Worm (Caenorhabditis elegans) whole organism, mixed stage, embryonic: Measurements from ENCODE around the gene C14E2.4.

Source experiments
- M03D4.4 ChIP-seq: sonication (generic microtip); optimal IDR thresholded peaks from 2 replicates; lab custom pipeline; 2017; ENCODE audit warnings: mild to moderate bottlenecking, missing genetic modification characterization, missing compliant biosample characterization
- bed-3 ChIP-seq: fragments of 200-800 bp; sonication (Bioruptor generic); optimal IDR thresholded peaks from 3 replicates; lab custom pipeline; 2018; ENCODE audit warnings: mild to moderate bottlenecking, missing genetic modification characterization, moderate library complexity, missing compliant biosample characterization
- blmp-1 ChIP-seq: fragments of 150-350 bp; optimal IDR thresholded peaks from 2 replicates; lab custom pipeline; 2014; ENCODE audit warnings: missing biosample characterization, missing genetic modification characterization
- ceh-39 ChIP-seq: fragments of 150-350 bp; optimal IDR thresholded peaks from 2 replicates; lab custom pipeline; 2014; ENCODE audit warnings: missing biosample characterization, missing genetic modification characterization
- ceh-43 ChIP-seq: fragments of 200-800 bp; sonication (Bioruptor generic); optimal IDR thresholded peaks from 2 replicates; lab custom pipeline; 2018; ENCODE audit warnings: mild to moderate bottlenecking, missing genetic modification characterization, moderate library complexity, missing compliant biosample characterization
- ceh-83 ChIP-seq: fragments of 200-800 bp; sonication (Bioruptor generic); optimal IDR thresholded peaks from 2 replicates; lab custom pipeline; 2018; ENCODE audit warnings: mild to moderate bottlenecking, missing genetic modification characterization, missing compliant biosample characterization
- ces-1 ChIP-seq: fragments of 150-350 bp; optimal IDR thresholded peaks from 2 replicates; lab custom pipeline; 2014; ENCODE audit warnings: missing biosample characterization, missing genetic modification reagents, missing genetic modification characterization
- cnd-1 ChIP-seq: fragments of 200-800 bp; sonication (Bioruptor generic); optimal IDR thresholded peaks from 2 replicates; lab custom pipeline; 2018; ENCODE audit warnings: mild to moderate bottlenecking, missing genetic modification characterization, missing compliant biosample characterization
- drap-1 ChIP-seq: fragments of 200-800 bp; sonication (Bioruptor generic); optimal IDR thresholded peaks from 3 replicates; lab custom pipeline; 2018; ENCODE audit warnings: mild to moderate bottlenecking, missing genetic modification characterization, missing compliant biosample characterization
- elt-1 ChIP-seq: sonication (generic microtip); optimal IDR thresholded peaks from 2 replicates; lab custom pipeline; 2017; ENCODE audit warnings: missing genetic modification characterization, mild to moderate bottlenecking, missing compliant biosample characterization, antibody characterized with exemption, moderate library complexity, borderline replicate concordance; ENCODE audit not compliant: insufficient read depth
- elt-3 ChIP-seq: fragments of 150-350 bp; optimal IDR thresholded peaks from 2 replicates; lab custom pipeline; 2014; ENCODE audit warnings: missing biosample characterization, missing genetic modification characterization
- flh-1 ChIP-seq: fragments of 200-800 bp; sonication (Bioruptor generic); optimal IDR thresholded peaks from 2 replicates; lab custom pipeline; 2018; ENCODE audit warnings: mild to moderate bottlenecking, missing genetic modification characterization, moderate library complexity, missing compliant biosample characterization
- ham-2 ChIP-seq: fragments of 200-800 bp; sonication (Bioruptor generic); optimal IDR thresholded peaks from 2 replicates; lab custom pipeline; 2018; ENCODE audit warnings: mild to moderate bottlenecking, missing genetic modification characterization, missing compliant biosample characterization
- hlh-1 ChIP-seq: fragments of 150-350 bp; optimal IDR thresholded peaks from 2 replicates; lab custom pipeline; 2014; ENCODE audit warnings: missing biosample characterization, missing genetic modification reagents, missing genetic modification characterization
- lin-13 ChIP-seq: fragments of 150-350 bp; optimal IDR thresholded peaks from 2 replicates; lab custom pipeline; 2014; ENCODE audit warnings: missing biosample characterization, missing genetic modification characterization
- lin-32 ChIP-seq: fragments of 200-800 bp; sonication (Bioruptor generic); optimal IDR thresholded peaks from 2 replicates; lab custom pipeline; 2018; ENCODE audit warnings: mild to moderate bottlenecking, missing genetic modification characterization, missing compliant biosample characterization
- lsy-2 ChIP-seq: fragments of 150-350 bp; optimal IDR thresholded peaks from 2 replicates; lab custom pipeline; 2014; ENCODE audit warnings: missing biosample characterization, missing genetic modification characterization
- mab-5 ChIP-seq: fragments of 150-350 bp; optimal IDR thresholded peaks from 2 replicates; lab custom pipeline; 2014; ENCODE audit warnings: missing biosample characterization, missing genetic modification characterization
- mep-1 ChIP-seq: fragments of 150-350 bp; optimal IDR thresholded peaks from 2 replicates; lab custom pipeline; 2017; ENCODE audit warnings: missing biosample characterization, missing genetic modification reagents, missing genetic modification characterization, inconsistent platforms
- mls-2 ChIP-seq: sonication (generic microtip); optimal IDR thresholded peaks from 2 replicates; lab custom pipeline; 2016; ENCODE audit warnings: mild to moderate bottlenecking, missing genetic modification characterization, moderate library complexity, missing compliant biosample characterization
- nhr-12 ChIP-seq: fragments of 150-350 bp; optimal IDR thresholded peaks from 2 replicates; lab custom pipeline; 2014; ENCODE audit warnings: missing biosample characterization, missing genetic modification characterization
- nhr-2 ChIP-seq: fragments of 150-350 bp; optimal IDR thresholded peaks from 2 replicates; lab custom pipeline; 2014; ENCODE audit warnings: missing biosample characterization, missing genetic modification characterization
- nhr-237 ChIP-seq: fragments of 150-350 bp; optimal IDR thresholded peaks from 2 replicates; lab custom pipeline; 2014; ENCODE audit warnings: missing biosample characterization, missing genetic modification characterization
- nhr-28 ChIP-seq: fragments of 150-350 bp; optimal IDR thresholded peaks from 2 replicates; lab custom pipeline; 2014; ENCODE audit warnings: missing biosample characterization, missing genetic modification characterization
- nhr-76 ChIP-seq: sonication (generic microtip); optimal IDR thresholded peaks from 2 replicates; lab custom pipeline; 2017; ENCODE audit warnings: missing biosample characterization, missing genetic modification characterization
- pha-4 ChIP-seq: fragments of 150-350 bp; optimal IDR thresholded peaks from 2 replicates; lab custom pipeline; 2018; ENCODE audit warnings: missing biosample characterization, missing genetic modification reagents, missing genetic modification characterization
- sem-2 ChIP-seq: fragments of 200-800 bp; sonication (Bioruptor generic); optimal IDR thresholded peaks from 2 replicates; lab custom pipeline; 2018; ENCODE audit warnings: mild to moderate bottlenecking, missing genetic modification characterization, missing compliant biosample characterization
- snpc-4 ChIP-seq: fragments of 150-350 bp; optimal IDR thresholded peaks from 2 replicates; lab custom pipeline; 2014; ENCODE audit warnings: missing biosample characterization, missing genetic modification characterization
- sptf-1 ChIP-seq: sonication (generic microtip); optimal IDR thresholded peaks from 2 replicates; lab custom pipeline; 2017; ENCODE audit warnings: mild to moderate bottlenecking, missing genetic modification characterization, moderate library complexity, missing compliant biosample characterization
- tbx-8 ChIP-seq: fragments of 200-800 bp; sonication (Bioruptor generic); optimal IDR thresholded peaks from 2 replicates; lab custom pipeline; 2018; ENCODE audit warnings: mild to moderate bottlenecking, missing genetic modification characterization, moderate library complexity, missing compliant biosample characterization
- unc-120 ChIP-seq: sonication (generic microtip); optimal IDR thresholded peaks from 2 replicates; lab custom pipeline; 2017; ENCODE audit warnings: missing genetic modification characterization, missing compliant biosample characterization; ENCODE audit not compliant: poor library complexity, severe bottlenecking
- unc-39 ChIP-seq: fragments of 150-350 bp; optimal IDR thresholded peaks from 2 replicates; lab custom pipeline; 2014; ENCODE audit warnings: missing biosample characterization, missing genetic modification characterization
- unc-62 ChIP-seq: fragments of 150-350 bp; optimal IDR thresholded peaks from 2 replicates; lab custom pipeline; 2014; ENCODE audit warnings: missing biosample characterization, missing genetic modification reagents, missing genetic modification characterization
- zip-8 ChIP-seq: fragments of 150-350 bp; optimal IDR thresholded peaks from 2 replicates; lab custom pipeline; 2014; ENCODE audit warnings: missing biosample characterization, missing genetic modification characterization
- ztf-11 ChIP-seq: fragments of 150-350 bp; optimal IDR thresholded peaks from 2 replicates; lab custom pipeline; 2014; ENCODE audit warnings: missing biosample characterization, missing genetic modification characterization

C14E2.4 gene

ce11 chrX:1857777-1858176 lies 36.6 kb upstream of the C14E2.4 start:
- peak; percentile 4 for TF ChIP-seq nhr-2 (tag; lab: Kevin White, UChicago)
- TF ChIP-seq cnd-1 (tag; lab: Kevin White, UChicago): peak; percentile 28
- TF ChIP-seq lin-32 (GFP tag; lab: Kevin White, UChicago): peak; percentile 26
- TF ChIP-seq lsy-2 (tag; lab: Kevin White, UChicago): no peak
- TF ChIP-seq ham-2 (GFP tag; lab: Kevin White, UChicago): no peak
- no peak for TF ChIP-seq unc-120 (tag; lab: Kevin White, UChicago)
- TF ChIP-seq blmp-1 (tag; lab: Kevin White, UChicago): no peak
- no peak for TF ChIP-seq lin-13 (tag; lab: Kevin White, UChicago)
- TF ChIP-seq nhr-76: no peak
- no peak for TF ChIP-seq nhr-237 (tag; lab: Kevin White, UChicago)
- TF ChIP-seq ceh-39: peak; percentile 96
- no peak for TF ChIP-seq mep-1 (tag; lab: Kevin White, UChicago)
- no peak for TF ChIP-seq bed-3 (GFP tag; lab: Kevin White, UChicago)
- TF ChIP-seq, all 35 proteins: peak for 4

- TF ChIP-seq unc-39 (no peak), unc-120 (tag; lab: Kevin White, UChicago) (peak; percentile 44), zip-8 (tag; lab: Kevin White, UChicago) (no peak), pha-4 (tag; lab: Kevin White, UChicago) (peak; percentile 64), mep-1 (tag; lab: Kevin White, UChicago) (peak; percentile 64), elt-3 (tag; lab: Kevin White, UChicago) (no peak), elt-1 (tag; lab: Kevin White, UChicago) (no peak), M03D4.4 (tag; lab: Kevin White, UChicago) (peak; percentile 40), ceh-43 (no peak), unc-62 (GFP tag; lab: Kevin White, UChicago) (peak; percentile 27), nhr-237 (tag; lab: Kevin White, UChicago) (peak; percentile 27), blmp-1 (tag; lab: Kevin White, UChicago) (no peak), ceh-83 (GFP tag; lab: Kevin White, UChicago) (no peak), cnd-1 (tag; lab: Kevin White, UChicago) (peak; percentile 14), sem-2 (GFP tag; lab: Kevin White, UChicago) (no peak), flh-1 (no peak), sptf-1 (peak; percentile 67), lsy-2 (tag; lab: Kevin White, UChicago) (peak; percentile 18), lin-13 (tag; lab: Kevin White, UChicago) (peak; percentile 52), ces-1 (peak; percentile 49), hlh-1 (tag; lab: Kevin White, UChicago) (peak; percentile 42), mab-5 (tag; lab: Kevin White, UChicago) (no peak), snpc-4 (no peak), ham-2 (GFP tag; lab: Kevin White, UChicago) (no peak), nhr-12 (tag; lab: Kevin White, UChicago) (no peak), drap-1 (GFP tag; lab: Kevin White, UChicago) (peak; percentile 53), ceh-39 (no peak), tbx-8 (peak; percentile 11), nhr-28 (tag; lab: Kevin White, UChicago) (no peak), mls-2 (tag; lab: Kevin White, UChicago) (peak; percentile 12), ztf-11 (tag; lab: Kevin White, UChicago) (no peak), lin-32 (GFP tag; lab: Kevin White, UChicago) (no peak), nhr-2 (tag; lab: Kevin White, UChicago) (peak; percentile 34), bed-3 (GFP tag; lab: Kevin White, UChicago) (no peak), nhr-76 (no peak)
- TF ChIP-seq, all 35 proteins: peak for 16
These were observed 35.0 kb upstream of the C14E2.4 start, which contains the start of gene ceh-39 for ce11 chrX:1856160-1856559. Gene ceh-39 (minus strand): TSS chrX:1856172.

- TF ChIP-seq unc-120 (tag; lab: Kevin White, UChicago): peak; percentile 4
- TF ChIP-seq ces-1: peak; percentile 17
- TF ChIP-seq sem-2 (GFP tag; lab: Kevin White, UChicago): no peak
- TF ChIP-seq, all 35 proteins: peak for 2
These were observed 32.5 kb upstream of the C14E2.4 start, which contains the start of gene T26C11.9 for ce11 chrX:1853596-1853995. Gene T26C11.9 (minus strand): TSS chrX:1853849.
